Fruit fly (Drosophila melanogaster) whole organism, adult: ENCODE results near the gene CG34140.

Source experiments
- CG11617 ChIP-seq: fragments of 200-800 bp; sonication (Bioruptor generic); optimal IDR thresholded peaks from 2 replicates; lab custom pipeline; 2017; ENCODE audit warnings: mild to moderate bottlenecking, missing biosample characterization, missing genetic modification reagents, missing genetic modification characterization
- CG12768 ChIP-seq: fragments of 200-800 bp; sonication (Bioruptor generic); optimal IDR thresholded peaks from 2 replicates; lab custom pipeline; 2017; ENCODE audit warnings: missing biosample characterization, missing genetic modification characterization, mild to moderate bottlenecking, moderate library complexity, missing genetic modification reagents
- CG14711 ChIP-seq: fragments of 200-800 bp; sonication (Bioruptor generic); optimal IDR thresholded peaks from 2 replicates; lab custom pipeline; 2018; ENCODE audit warnings: missing biosample characterization, mild to moderate bottlenecking, missing genetic modification characterization, moderate library complexity
- CG33017 ChIP-seq: fragments of 200-800 bp; sonication (Bioruptor generic); optimal IDR thresholded peaks from 2 replicates; lab custom pipeline; 2018; ENCODE audit warnings: missing biosample characterization, mild to moderate bottlenecking, missing genetic modification characterization, moderate library complexity
- CG5204 ChIP-seq: fragments of 200-800 bp; sonication (Bioruptor generic); optimal IDR thresholded peaks from 2 replicates; lab custom pipeline; 2016; ENCODE audit warnings: missing biosample characterization, missing genetic modification characterization
- CG7045 ChIP-seq: fragments of 200-800 bp; sonication (Bioruptor generic); optimal IDR thresholded peaks from 2 replicates; lab custom pipeline; 2017; ENCODE audit warnings: missing biosample characterization, mild to moderate bottlenecking, missing genetic modification characterization
- CG7101 ChIP-seq: fragments of 200-800 bp; sonication (Bioruptor generic); optimal IDR thresholded peaks from 2 replicates; lab custom pipeline; 2018; ENCODE audit warnings: missing biosample characterization, mild to moderate bottlenecking, missing genetic modification characterization, moderate library complexity
- Clk ChIP-seq: fragments of 200-800 bp; sonication (Bioruptor generic); optimal IDR thresholded peaks from 2 replicates; lab custom pipeline; 2017; ENCODE audit warnings: missing biosample characterization, missing genetic modification characterization
- Crg-1 ChIP-seq: fragments of 200-800 bp; sonication (Bioruptor generic); optimal IDR thresholded peaks from 2 replicates; lab custom pipeline; 2016; ENCODE audit warnings: missing biosample characterization, missing genetic modification characterization
- Hr96 ChIP-seq: fragments of 200-800 bp; sonication (Bioruptor generic); optimal IDR thresholded peaks from 2 replicates; lab custom pipeline; 2016; ENCODE audit warnings: missing biosample characterization, missing genetic modification characterization
- Mnt ChIP-seq: fragments of 200-800 bp; sonication (Bioruptor generic); optimal IDR thresholded peaks from 2 replicates; lab custom pipeline; 2016; ENCODE audit warnings: missing biosample characterization, mild to moderate bottlenecking, missing genetic modification characterization
- bab1 ChIP-seq: fragments of 200-800 bp; sonication (Bioruptor generic); optimal IDR thresholded peaks from 3 replicates; lab custom pipeline; 2019; ENCODE audit warnings: missing biosample characterization, mild to moderate bottlenecking, missing genetic modification characterization, moderate library complexity
- cic ChIP-seq: fragments of 200-800 bp; sonication (Bioruptor generic); optimal IDR thresholded peaks from 2 replicates; lab custom pipeline; 2017; ENCODE audit warnings: missing biosample characterization, mild to moderate bottlenecking, missing genetic modification characterization, moderate library complexity
- cnc ChIP-seq, 2 experiments: fragments of >200 bp; optimal IDR thresholded peaks; 2 replicates each; lab custom pipeline; 2017
- kay ChIP-seq: fragments of 200-800 bp; sonication (Bioruptor generic); peaks from one replicate; lab custom pipeline; 2016; ENCODE audit warnings: missing biosample characterization, missing genetic modification characterization, borderline replicate concordance
- ovo ChIP-seq: fragments of 200-800 bp; sonication (Bioruptor generic); optimal IDR thresholded peaks from 2 replicates; lab custom pipeline; 2016; ENCODE audit warnings: missing biosample characterization, missing genetic modification characterization
- pad ChIP-seq: fragments of 200-800 bp; sonication (Bioruptor generic); optimal IDR thresholded peaks from 3 replicates; lab custom pipeline; 2017; ENCODE audit warnings: missing biosample characterization, missing genetic modification characterization, mild to moderate bottlenecking, moderate library complexity, missing genetic modification reagents
- tj ChIP-seq: fragments of 200-800 bp; sonication (Bioruptor generic); optimal IDR thresholded peaks from 3 replicates; lab custom pipeline; 2017; ENCODE audit warnings: missing biosample characterization, mild to moderate bottlenecking, missing genetic modification characterization, moderate library complexity
- toe ChIP-seq: fragments of 200-800 bp; sonication (Bioruptor generic); optimal IDR thresholded peaks from 2 replicates; lab custom pipeline; 2016; ENCODE audit warnings: missing biosample characterization, missing genetic modification characterization

The CG34140 gene

dm6 chr3L:160446-161094, 23.7 kb downstream of the CG34140 start:
- TF ChIP-seq tj (GFP tag; lab: Kevin White, UChicago) (peak; percentile 82), CG12768 (GFP tag; lab: Kevin White, UChicago) (peak; percentile 15), pad (GFP tag; lab: Kevin White, UChicago) (peak; percentile 1), cnc (optimal IDR thresholded peaks at IDR 0.05; lab: Kevin White, UChicago) (no peak), Clk (no peak), Crg-1 (no peak), CG11617 (GFP tag; lab: Kevin White, UChicago) (no peak), CG7101 (tag; lab: Kevin White, UChicago) (peak; percentile 15), CG14711 (tag; lab: Kevin White, UChicago) (peak; percentile 30), Mnt (peak; percentile 31), CG33017 (tag; lab: Kevin White, UChicago) (peak; percentile 16), cic (peak; percentile 29), bab1 (GFP tag; lab: Kevin White, UChicago) (peak; percentile 51), CG7045 (GFP tag; lab: Kevin White, UChicago) (peak; percentile 4)

dm6 chr3L:159406-160084, 24.7 kb downstream of the CG34140 start:
- TF ChIP-seq CG5204 (GFP tag; lab: Kevin White, UChicago) (no peak), CG7101 (tag; lab: Kevin White, UChicago) (no peak), tj (GFP tag; lab: Kevin White, UChicago) (peak; percentile 7)

DNA sequence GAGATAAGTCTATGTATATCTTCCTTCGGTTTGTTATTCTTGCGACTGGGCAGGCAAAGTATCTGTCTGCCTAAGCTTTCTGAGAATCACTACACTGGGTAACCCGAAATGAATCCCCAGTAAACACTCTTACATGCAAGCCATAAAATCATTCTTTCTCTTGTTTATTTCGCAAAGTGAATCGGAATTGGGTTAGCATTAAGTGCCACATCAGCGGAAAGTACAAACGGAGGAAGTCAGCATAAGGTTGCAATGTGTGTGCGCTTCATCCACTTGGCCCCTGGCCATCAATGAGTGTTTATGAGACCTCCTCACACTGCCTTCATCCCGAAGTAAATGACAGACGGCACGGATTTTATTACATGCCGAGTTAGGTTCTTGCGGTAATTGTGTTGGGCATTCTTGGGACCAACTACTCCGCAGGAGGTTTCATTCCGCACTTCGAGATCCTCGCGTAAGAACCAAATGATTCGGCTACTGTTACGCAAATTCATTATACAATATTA, 26.5 kb downstream of the CG34140 start:
- TF ChIP-seq CG11617 (GFP tag; lab: Kevin White, UChicago) (no peak), tj (GFP tag; lab: Kevin White, UChicago) (peak; percentile 98), ovo (GFP tag; lab: Kevin White, UChicago) (no peak), bab1 (GFP tag; lab: Kevin White, UChicago) (no peak), pad (GFP tag; lab: Kevin White, UChicago) (no peak), Crg-1 (no peak), CG7045 (GFP tag; lab: Kevin White, UChicago) (no peak)

DNA sequence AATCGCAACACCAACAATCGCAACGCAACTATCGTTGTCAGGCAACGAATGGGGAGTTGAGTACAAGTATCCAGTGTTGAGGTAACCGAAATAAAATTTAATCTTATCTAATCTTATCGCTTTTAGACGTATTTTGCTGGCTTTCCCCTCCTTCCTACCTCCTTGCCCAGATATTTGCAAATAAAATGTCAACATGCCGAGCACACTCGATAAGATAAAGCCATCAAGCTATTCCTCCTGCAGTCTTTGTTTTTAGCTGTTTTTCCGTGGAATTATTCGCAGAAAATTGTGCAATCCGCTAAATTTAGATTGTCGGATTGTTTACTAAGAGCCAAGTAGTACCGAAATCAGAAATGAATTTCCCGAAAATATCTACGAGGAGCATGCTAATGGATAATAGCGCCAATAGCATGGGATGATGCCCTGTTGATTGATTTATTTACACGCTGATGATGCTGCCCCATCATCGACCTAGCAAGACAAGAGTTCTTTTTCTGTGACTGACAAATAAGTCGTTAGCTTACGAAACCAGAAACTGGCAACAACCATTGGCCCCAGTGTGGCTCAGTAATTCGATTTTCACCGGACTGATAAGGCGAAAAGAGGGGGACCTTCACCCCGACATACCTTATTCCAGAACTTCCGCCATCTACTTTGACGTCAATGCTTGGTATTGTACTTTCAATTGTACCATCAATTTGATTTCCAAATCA, 27.5 kb downstream of the CG34140 start:
- TF ChIP-seq CG7101 (tag; lab: Kevin White, UChicago) (peak; percentile 59), ovo (GFP tag; lab: Kevin White, UChicago) (peak; percentile 30), kay (GFP tag; lab: Kevin White, UChicago) (peak; percentile 96), CG12768 (GFP tag; lab: Kevin White, UChicago) (peak; percentile 19), Crg-1 (no peak), CG7045 (GFP tag; lab: Kevin White, UChicago) (peak; percentile 19), cic (peak; percentile 88), Clk (peak; percentile 4), bab1 (GFP tag; lab: Kevin White, UChicago) (no peak), CG11617 (GFP tag; lab: Kevin White, UChicago) (peak; percentile 31), CG33017 (tag; lab: Kevin White, UChicago) (peak; percentile 70), Mnt (peak; percentile 58), cnc (optimal IDR thresholded peaks at IDR 0.05; lab: Kevin White, UChicago) (no peak)

- TF ChIP-seq CG5204 (GFP tag; lab: Kevin White, UChicago) (no peak), cnc (optimal IDR thresholded peaks at IDR 0.05; lab: Kevin White, UChicago) (no peak), CG7101 (tag; lab: Kevin White, UChicago) (no peak), CG12768 (GFP tag; lab: Kevin White, UChicago) (no peak), cic (no peak)
Measured at dm6 chr3L:153670-154069, 30.6 kb downstream of the CG34140 start.

DNA sequence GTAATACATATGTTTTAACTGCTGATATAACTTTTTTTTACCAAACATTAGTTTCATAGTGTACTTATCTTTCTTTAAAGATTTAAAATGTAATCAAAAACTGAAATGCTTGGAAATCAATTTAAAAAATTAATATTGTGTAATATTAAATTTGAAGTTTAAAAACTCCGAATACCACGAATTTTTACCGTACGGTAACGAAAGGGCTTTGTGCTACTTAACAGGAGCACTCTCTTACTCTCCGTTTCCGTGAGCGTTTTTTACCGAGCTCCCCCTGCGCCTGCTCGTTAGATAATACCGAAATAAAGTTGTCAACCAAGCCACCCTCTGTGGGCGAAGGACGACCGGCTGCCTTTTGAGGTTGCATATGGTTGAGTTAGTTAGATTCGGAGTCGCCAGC, 31.7 kb downstream of the CG34140 start, which contains the start of the genes Dic61B and p130CAS:
Dic61B (minus strand) TSS at position 101 of the 400 bp plus-strand sequence.
p130CAS (plus strand) TSS at position 396 of the 400 bp plus-strand sequence.
- TF ChIP-seq ovo (GFP tag; lab: Kevin White, UChicago) (no peak), tj (GFP tag; lab: Kevin White, UChicago) (no peak), bab1 (GFP tag; lab: Kevin White, UChicago) (no peak), CG11617 (GFP tag; lab: Kevin White, UChicago) (no peak), CG33017 (tag; lab: Kevin White, UChicago) (no peak), Clk (no peak), CG14711 (tag; lab: Kevin White, UChicago) (no peak), toe (GFP tag; lab: Kevin White, UChicago) (no peak), CG7101 (tag; lab: Kevin White, UChicago) (no peak), cic (no peak), pad (GFP tag; lab: Kevin White, UChicago) (no peak), Crg-1 (no peak), Hr96 (GFP tag; lab: Kevin White, UChicago) (no peak)
